Worm (Caenorhabditis elegans) whole organism, L2 larva: Measurements from ENCODE around the gene nlp-52.

Experiments
- R02D3.7 ChIP-seq: fragments of 150-350 bp; optimal IDR thresholded peaks from 2 replicates; lab custom pipeline; 2014; ENCODE audit warnings: missing biosample characterization, missing genetic modification characterization
- nhr-25 ChIP-seq: fragments of 150-350 bp; sonication (generic microtip); optimal IDR thresholded peaks from 3 replicates; lab custom pipeline; 2014; ENCODE audit warnings: missing biosample characterization, missing genetic modification characterization

ce11 chrIII:748782-749181 lies 12.8 kb upstream of the nlp-52 start:
- TF ChIP-seq nhr-25 (tag; lab: Kevin White, UChicago) (no peak), R02D3.7 (tag; lab: Kevin White, UChicago) (no peak)
